Fruit fly (Drosophila melanogaster): ENCODE results near the gene Sbat.

Gene Sbat

DNA sequence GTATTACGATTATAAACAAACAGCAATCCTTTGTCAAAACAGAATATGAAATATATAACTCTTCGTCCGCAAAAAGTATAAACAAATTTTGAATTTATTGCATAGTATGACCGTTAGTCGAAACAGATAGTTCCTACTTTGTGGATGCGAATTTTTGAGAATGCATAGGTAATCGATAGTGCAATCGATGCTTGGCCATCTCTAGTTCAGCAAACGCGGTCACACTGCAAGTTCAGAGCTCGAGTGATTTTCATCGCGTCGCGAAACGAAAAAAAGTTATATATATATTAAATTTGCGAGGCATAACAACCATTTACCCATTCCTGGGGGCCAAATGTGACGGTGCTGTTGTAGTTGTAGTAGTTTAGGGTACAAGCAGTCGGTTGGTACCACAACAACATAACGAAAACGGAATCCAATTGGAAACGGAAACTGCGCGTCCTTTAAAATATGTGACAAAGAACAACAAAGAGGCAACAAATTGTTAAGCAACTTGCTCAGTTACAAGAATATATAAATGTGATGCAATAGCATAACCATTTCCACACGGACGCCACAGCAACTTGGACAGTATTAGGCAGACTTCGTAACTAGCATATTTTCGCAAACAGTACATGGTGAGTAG, 21.1 kb upstream of the Sbat start, which contains the start of gene CG2991 (continued):
- TF ChIP-seq CG8359 (GFP tag; optimal IDR thresholded peaks at IDR 0.05; ENCODE audit: borderline replicate concordance): no peak
- peak; percentile 56 for TF ChIP-seq CG2712 (tag; optimal IDR thresholded peaks at IDR 0.05)
- no peak for TF ChIP-seq CG7372 (GFP tag; IDR thresholded peaks at IDR 0.05)
- TF ChIP-seq tup (GFP tag; optimal IDR thresholded peaks at IDR 0.05): no peak
- no peak for TF ChIP-seq CG10654 (GFP tag; optimal IDR thresholded peaks at IDR 0.05)
- TF ChIP-seq wdn (GFP tag; IDR thresholded peaks at IDR 0.05): peak; percentile 28; the same call in 1 of the 2 replicates
- no peak for TF ChIP-seq dati (GFP tag; IDR thresholded peaks at IDR 0.05)
- TF ChIP-seq Ada2b (GFP tag; IDR thresholded peaks at IDR 0.05): no peak
- no peak for TF ChIP-seq CG6175 (GFP tag; IDR thresholded peaks at IDR 0.05)
- no peak; the same call in 1 of the 2 replicates for TF ChIP-seq CG4360 (GFP tag; IDR thresholded peaks at IDR 0.05)
- TF ChIP-seq ro (GFP tag; IDR thresholded peaks at IDR 0.05): no peak
- no peak for TF ChIP-seq fd64A (GFP tag; optimal IDR thresholded peaks at IDR 0.05)
- no peak for TF ChIP-seq schlank (tag; optimal IDR thresholded peaks at IDR 0.05)
- no peak for TF ChIP-seq Asciz (GFP tag; optimal IDR thresholded peaks at IDR 0.05)
- peak; percentile 31 for TF ChIP-seq CG13624 (GFP tag; optimal IDR thresholded peaks at IDR 0.05)
- no peak for TF ChIP-seq Doc2 (GFP tag; IDR thresholded peaks at IDR 0.05)
- TF ChIP-seq CG4820 (GFP tag; optimal IDR thresholded peaks at IDR 0.05): no peak
- no peak for TF ChIP-seq CG10366 (GFP tag; IDR thresholded peaks at IDR 0.05)
- TF ChIP-seq CG7271 (tag; optimal IDR thresholded peaks at IDR 0.05): no peak
- peak; percentile 24 for TF ChIP-seq CG18262 (tag; optimal IDR thresholded peaks at IDR 0.05)
- no peak for TF ChIP-seq run (tag; optimal IDR thresholded peaks at IDR 0.05)
- TF ChIP-seq E2f2 (GFP tag; IDR thresholded peaks at IDR 0.05): peak; percentile 89
- TF ChIP-seq prd (optimal IDR thresholded peaks at IDR 0.05): no peak
- TF ChIP-seq prd (GFP tag; IDR thresholded peaks at IDR 0.05): no peak
- TF ChIP-seq Atf6 (GFP tag; IDR thresholded peaks at IDR 0.05): no peak
- TF ChIP-seq CG6689 (GFP tag; IDR thresholded peaks at IDR 0.05): no peak
- peak; percentile 18 for TF ChIP-seq CG5180 (GFP tag; optimal IDR thresholded peaks at IDR 0.05)
- TF ChIP-seq CG11504 (tag; optimal IDR thresholded peaks at IDR 0.05): peak; percentile 43
- no peak for TF ChIP-seq croc (GFP tag; conservative IDR thresholded peaks at IDR 0.05)
- TF ChIP-seq Dip3 (GFP tag; optimal IDR thresholded peaks at IDR 0.05): no peak
- TF ChIP-seq CG31224 (GFP tag; IDR thresholded peaks at IDR 0.05): no peak
- no peak for TF ChIP-seq wor (GFP tag; IDR thresholded peaks at IDR 0.05)
- TF ChIP-seq cg (GFP tag; optimal IDR thresholded peaks at IDR 0.05): no peak
- TF ChIP-seq unpg (GFP tag; optimal IDR thresholded peaks at IDR 0.05): peak; percentile 43
- peak; percentile 48 for TF ChIP-seq gro (GFP tag; optimal IDR thresholded peaks at IDR 0.05)
- TF ChIP-seq CG33213 (GFP tag; optimal IDR thresholded peaks at IDR 0.05): peak; percentile 68
- no peak for TF ChIP-seq Sox102F (GFP tag; optimal IDR thresholded peaks at IDR 0.05)
- TF ChIP-seq nau (GFP tag; optimal IDR thresholded peaks at IDR 0.05): no peak
- no peak for TF ChIP-seq cad (GFP tag; optimal IDR thresholded peaks at IDR 0.05)
- peak; percentile 3 for TF ChIP-seq CG31365 (tag; optimal IDR thresholded peaks at IDR 0.05)
- peak; percentile 48 for TF ChIP-seq CG17568 (GFP tag; optimal IDR thresholded peaks at IDR 0.05)
- TF ChIP-seq bbx (GFP tag; IDR thresholded peaks at IDR 0.05; ENCODE audit: partially characterized antibody): peak; percentile 87
- TF ChIP-seq H2.0 (GFP tag; IDR thresholded peaks at IDR 0.05): no peak
- TF ChIP-seq slbo (GFP tag; IDR thresholded peaks at IDR 0.05): no peak
- peak; percentile 36; the same call in 1 of the 3 replicates for TF ChIP-seq CG34422 (GFP tag; IDR thresholded peaks at IDR 0.05)
- TF ChIP-seq aop (GFP tag; IDR thresholded peaks at IDR 0.05): no peak
- TF ChIP-seq CG1233 (GFP tag; optimal IDR thresholded peaks at IDR 0.05): peak; percentile 25
- TF ChIP-seq CG6272 (GFP tag; IDR thresholded peaks at IDR 0.05): no peak
- peak; percentile 99 for TF ChIP-seq her (GFP tag; optimal IDR thresholded peaks at IDR 0.05)
- peak; percentile 64; the same call in 2 of the 3 replicates for TF ChIP-seq CG14860 (GFP tag; IDR thresholded peaks at IDR 0.05; ENCODE audit: partially characterized antibody)
- TF ChIP-seq Lhr (GFP tag; optimal IDR thresholded peaks at IDR 0.05): peak; percentile 43
